Worm (Caenorhabditis elegans) whole organism, L1 larva: ENCODE results near the gene K12H6.6.

Experiments
- F16B12.6 ChIP-seq: fragments of 150-350 bp; optimal IDR thresholded peaks from 2 replicates; lab custom pipeline; 2014; ENCODE audit warnings: missing biosample characterization, missing genetic modification characterization
- ama-1 ChIP-seq: fragments of 150-350 bp; optimal IDR thresholded peaks from 2 replicates; lab custom pipeline; 2014
- efl-1 ChIP-seq, 4 experiments: fragments of 150-350 bp; optimal IDR thresholded peaks in 3 of 4; peaks in 1 of 4; 1 replicate in 1 of 4; 2 replicates in 3 of 4; lab custom pipeline; 2014; ENCODE audit warnings: missing biosample characterization in 2 of 4, missing genetic modification characterization in 2 of 4, missing genetic modification reagents in 2 of 4
- lin-13 ChIP-seq: fragments of 150-350 bp; optimal IDR thresholded peaks from 2 replicates; lab custom pipeline; 2014; ENCODE audit warnings: missing biosample characterization, missing genetic modification reagents, missing genetic modification characterization
- lin-39 ChIP-seq: fragments of 150-350 bp; optimal IDR thresholded peaks from 2 replicates; lab custom pipeline; 2014; ENCODE audit warnings: missing biosample characterization, missing genetic modification reagents, missing genetic modification characterization
- nhr-11 ChIP-seq: fragments of 150-350 bp; optimal IDR thresholded peaks from 2 replicates; lab custom pipeline; 2014; ENCODE audit warnings: missing biosample characterization, missing genetic modification characterization
- nhr-76 ChIP-seq: sonication (generic microtip); optimal IDR thresholded peaks from 2 replicates; lab custom pipeline; 2017; ENCODE audit warnings: missing biosample characterization, missing genetic modification characterization
- pax-3 ChIP-seq: fragments of 200-800 bp; sonication (Bioruptor generic); optimal IDR thresholded peaks from 2 replicates; lab custom pipeline; 2018; ENCODE audit warnings: mild to moderate bottlenecking, missing genetic modification characterization, moderate library complexity, missing compliant biosample characterization
- pqm-1 ChIP-seq: sonication (generic microtip); optimal IDR thresholded peaks from 3 replicates; lab custom pipeline; 2017; ENCODE audit warnings: missing biosample characterization, missing genetic modification characterization
- snpc-4 ChIP-seq: fragments of 150-350 bp; optimal IDR thresholded peaks from 2 replicates; lab custom pipeline; 2014; ENCODE audit warnings: missing biosample characterization, missing genetic modification characterization
- sox-4 ChIP-seq: sonication (generic microtip); optimal IDR thresholded peaks from 2 replicates; lab custom pipeline; 2016; ENCODE audit warnings: missing genetic modification characterization, missing compliant biosample characterization
- tbx-2 ChIP-seq: sonication (generic microtip); optimal IDR thresholded peaks from 2 replicates; lab custom pipeline; 2016; ENCODE audit warnings: missing genetic modification characterization, missing compliant biosample characterization

- TF ChIP-seq F16B12.6: no peak
- TF ChIP-seq pqm-1 (tag; lab: Kevin White, UChicago): no peak
- no peak for TF ChIP-seq snpc-4
- no peak for TF ChIP-seq pax-3
- TF ChIP-seq lin-13 (GFP tag; lab: Kevin White, UChicago): no peak
- no peak for TF ChIP-seq nhr-11 (tag; lab: Kevin White, UChicago)
- no peak for TF ChIP-seq tbx-2 (tag; lab: Kevin White, UChicago)
- TF ChIP-seq ama-1: no peak
- TF ChIP-seq sox-4 (tag; lab: Kevin White, UChicago): no peak
- TF ChIP-seq nhr-76 (tag; lab: Kevin White, UChicago): no peak
- no peak for TF ChIP-seq efl-1 (optimal IDR thresholded peaks at IDR 0.05; lab: Kevin White, UChicago)
- TF ChIP-seq efl-1 (GFP tag; optimal IDR thresholded peaks at IDR 0.05 in 1 of 2; lab: Kevin White, UChicago): no peak
- TF ChIP-seq lin-39 (tag; lab: Kevin White, UChicago): no peak
Measured at ce11 chrII:2845674-2846073, 14.6 kb upstream of the K12H6.6 start.
